Fruit fly (Drosophila melanogaster): ENCODE data around the gene Prosbeta6.

Gene Prosbeta6

dm6 chr3L:16584074-16584578 is 26.1 kb downstream of the Prosbeta6 start, which contains the start of gene UQCR-C2 (continued):
- TF ChIP-seq CG6854 (GFP tag; optimal IDR thresholded peaks at IDR 0.05) (no peak), CG11294 (GFP tag; IDR thresholded peaks at IDR 0.05) (no peak), acj6 (GFP tag; optimal IDR thresholded peaks at IDR 0.05) (no peak), CG7368 (GFP tag; optimal IDR thresholded peaks at IDR 0.05) (no peak), CG6276 (GFP tag; optimal IDR thresholded peaks at IDR 0.05) (no peak), Lpt (GFP tag; optimal IDR thresholded peaks at IDR 0.05) (no peak), Eip78C (GFP tag) (peak; percentile 42), salr (GFP tag; optimal IDR thresholded peaks at IDR 0.05) (no peak), CG34406 (GFP tag; optimal IDR thresholded peaks at IDR 0.05) (no peak), Eip75B (GFP tag; optimal IDR thresholded peaks at IDR 0.05) (no peak), CG8632 (GFP tag; optimal IDR thresholded peaks at IDR 0.05) (no peak), CG16779 (tag; optimal IDR thresholded peaks at IDR 0.05) (no peak), Sox15 (GFP tag; optimal IDR thresholded peaks at IDR 0.05) (no peak), svp (GFP tag) (no peak), topi (GFP tag; optimal IDR thresholded peaks at IDR 0.05) (peak; percentile 16), CG9139 (GFP tag; optimal IDR thresholded peaks at IDR 0.05) (no peak), CG4318 (GFP tag; optimal IDR thresholded peaks at IDR 0.05) (no peak), Sox102F (GFP tag; optimal IDR thresholded peaks at IDR 0.05) (no peak), eg (GFP tag; IDR thresholded peaks at IDR 0.05) (no peak)

dm6 chr3L:16582678-16583315 is 27.4 kb downstream of the Prosbeta6 start, which contains the start of gene Rpn12:
Gene Rpn12 (plus strand): TSS chr3L:16583028.
- TF ChIP-seq Hr4 (GFP tag; optimal IDR thresholded peaks at IDR 0.05): peak; percentile 38
- peak; percentile 23 for TF ChIP-seq OdsH (GFP tag; optimal IDR thresholded peaks at IDR 0.05)
- TF ChIP-seq CG10631 (GFP tag; optimal IDR thresholded peaks at IDR 0.05): peak; percentile 41
- peak; percentile 12 for TF ChIP-seq CG8632 (GFP tag; optimal IDR thresholded peaks at IDR 0.05)
- TF ChIP-seq Eip75B (GFP tag; optimal IDR thresholded peaks at IDR 0.05): peak; percentile 37
- TF ChIP-seq fkh (GFP tag; optimal IDR thresholded peaks at IDR 0.05): no peak
- TF ChIP-seq Eip78C (GFP tag): peak; percentile 80
- TF ChIP-seq CG31627 (GFP tag; optimal IDR thresholded peaks at IDR 0.05): peak; percentile 33
- peak; percentile 3 for TF ChIP-seq dsx (GFP tag; optimal IDR thresholded peaks at IDR 0.05; ENCODE audit: poor library complexity, severe bottlenecking)
- no peak for TF ChIP-seq Hr38 (GFP tag; optimal IDR thresholded peaks at IDR 0.05)
- TF ChIP-seq lz (GFP tag; optimal IDR thresholded peaks at IDR 0.05): peak; percentile 53
- no peak for TF ChIP-seq pdm3 (GFP tag; optimal IDR thresholded peaks at IDR 0.05)
- TF ChIP-seq topi (GFP tag; optimal IDR thresholded peaks at IDR 0.05): peak; percentile 25
- TF ChIP-seq Met (GFP tag; optimal IDR thresholded peaks at IDR 0.05): peak; percentile 38
- TF ChIP-seq Lpt (GFP tag; optimal IDR thresholded peaks at IDR 0.05): no peak
- TF ChIP-seq CG11762 (GFP tag; optimal IDR thresholded peaks at IDR 0.05; ENCODE audit: insufficient read depth): no peak
- peak; percentile 20 for TF ChIP-seq CG32006 (GFP tag; optimal IDR thresholded peaks at IDR 0.05)
- no peak for TF ChIP-seq CG16779 (tag; optimal IDR thresholded peaks at IDR 0.05)
- no peak for TF ChIP-seq CG1621 (tag; optimal IDR thresholded peaks at IDR 0.05)
- TF ChIP-seq CG11294 (GFP tag; IDR thresholded peaks at IDR 0.05): no peak
- TF ChIP-seq esn (GFP tag; optimal IDR thresholded peaks at IDR 0.05): peak; percentile 47
- TF ChIP-seq vri (GFP tag; optimal IDR thresholded peaks at IDR 0.05): no peak
- TF ChIP-seq CG7368 (GFP tag; optimal IDR thresholded peaks at IDR 0.05): no peak
- peak; percentile 17 for TF ChIP-seq Ets96B (tag; optimal IDR thresholded peaks at IDR 0.05)
- TF ChIP-seq Smox (GFP tag; optimal IDR thresholded peaks at IDR 0.05): no peak
- TF ChIP-seq CG9139 (GFP tag; optimal IDR thresholded peaks at IDR 0.05): no peak
- TF ChIP-seq Eip93F (GFP tag; optimal IDR thresholded peaks at IDR 0.05): no peak
- no peak for TF ChIP-seq CG6276 (GFP tag; optimal IDR thresholded peaks at IDR 0.05)
- TF ChIP-seq acj6 (GFP tag; optimal IDR thresholded peaks at IDR 0.05): peak; percentile 8
- peak; percentile 45 for TF ChIP-seq Sox14 (GFP tag; optimal IDR thresholded peaks at IDR 0.05)
- no peak for TF ChIP-seq ss (GFP tag; optimal IDR thresholded peaks at IDR 0.05)
- TF ChIP-seq Hr39 (GFP tag; optimal IDR thresholded peaks at IDR 0.05): peak; percentile 45
- 0 out of 2 replicates have a peak, but pooled peaks have one; percentile 8 for TF ChIP-seq Gug (GFP tag; IDR thresholded peaks at IDR 0.05)
- TF ChIP-seq cyc (GFP tag; optimal IDR thresholded peaks at IDR 0.05): peak; percentile 42
- no peak for TF ChIP-seq svp (GFP tag)
- TF ChIP-seq CG15336 (GFP tag; IDR thresholded peaks at IDR 0.05): 0 out of 2 replicates have a peak, but pooled peaks have one; percentile 12
- TF ChIP-seq CG6792 (GFP tag; optimal IDR thresholded peaks at IDR 0.05): no peak
- no peak for TF ChIP-seq Sox102F (GFP tag; optimal IDR thresholded peaks at IDR 0.05)
- TF ChIP-seq CG34406 (GFP tag; optimal IDR thresholded peaks at IDR 0.05): peak; percentile 2
- TF ChIP-seq achi (GFP tag; optimal IDR thresholded peaks at IDR 0.05): no peak
- no peak for TF ChIP-seq CG3919 (GFP tag; optimal IDR thresholded peaks at IDR 0.05)
- no peak for TF ChIP-seq CG11902 (GFP tag; optimal IDR thresholded peaks at IDR 0.05)

All from whole organism, prepupa.